Worm (Caenorhabditis elegans): ENCODE measurements around the gene nth-1.

DNA sequence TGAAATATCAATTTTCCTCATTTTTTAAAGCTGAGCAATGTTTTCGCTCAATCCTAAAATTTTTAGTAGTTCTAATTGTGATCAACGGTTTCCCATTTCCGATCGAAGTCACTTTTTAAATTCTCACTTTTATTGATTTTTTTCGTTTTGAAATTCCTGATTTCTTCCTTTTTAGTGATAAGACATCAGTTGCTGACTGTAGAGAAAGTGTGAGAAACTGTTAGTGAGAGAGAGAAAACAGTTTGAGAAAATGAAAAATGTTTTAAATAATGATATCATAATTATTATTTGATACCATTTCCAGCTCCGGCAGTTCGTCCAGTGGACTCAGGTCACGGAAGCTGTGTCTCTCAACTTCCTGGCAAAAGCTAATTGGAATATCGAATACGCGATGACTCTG, 20.4 kb upstream of the nth-1 start:
- TF ChIP-seq zag-1 (tag; optimal IDR thresholded peaks at IDR 0.05) (no peak), ceh-16 (tag; optimal IDR thresholded peaks at IDR 0.05) (no peak), ama-1 (optimal IDR thresholded peaks at IDR 0.05) (no peak), nhr-28 (tag; optimal IDR thresholded peaks at IDR 0.05) (no peak), lin-39 (tag; optimal IDR thresholded peaks at IDR 0.05) (no peak), pha-4 (tag; optimal IDR thresholded peaks at IDR 0.05) (no peak), unc-39 (tag; optimal IDR thresholded peaks at IDR 0.05) (no peak), ztf-11 (tag; optimal IDR thresholded peaks at IDR 0.05) (no peak), nhr-67 (tag; optimal IDR thresholded peaks at IDR 0.05) (no peak), nhr-237 (tag; optimal IDR thresholded peaks at IDR 0.05) (no peak), nhr-76 (tag; optimal IDR thresholded peaks at IDR 0.05) (no peak), nhr-11 (tag; optimal IDR thresholded peaks at IDR 0.05) (no peak), R02D3.7 (tag; optimal IDR thresholded peaks at IDR 0.05) (no peak), lin-15B (tag; optimal IDR thresholded peaks at IDR 0.05) (no peak)
